Worm (Caenorhabditis elegans) whole organism, young adult: ENCODE data around the gene sms-2.

Source experiments
- B0035.1 ChIP-seq: sonication (generic microtip); optimal IDR thresholded peaks from 2 replicates; lab custom pipeline; 2016; ENCODE audit warnings: missing genetic modification characterization, mild to moderate bottlenecking, missing compliant biosample characterization, missing genotype, missing genetic modification reagents
- B0336.3 ChIP-seq: fragments of 200-800 bp; sonication (Bioruptor generic); IDR thresholded peaks from 2 replicates; pipeline ENCODE4 v1.3.6; 2022; ENCODE audit warnings: missing genetic modification characterization, missing compliant biosample characterization
- F37B4.10 ChIP-seq: fragments of 200-800 bp; sonication (Bioruptor generic); IDR thresholded peaks from 2 replicates; pipeline ENCODE4 v1.3.6; 2022; ENCODE audit warnings: missing genetic modification characterization, missing compliant biosample characterization
- F39B2.1 ChIP-seq: fragments of 200-800 bp; sonication (Bioruptor generic); IDR thresholded peaks from 2 replicates; pipeline ENCODE4 v1.3.6; 2022; ENCODE audit warnings: missing genetic modification reagents, missing genetic modification characterization, missing compliant biosample characterization
- F52B5.7 ChIP-seq: sonication (generic microtip); optimal IDR thresholded peaks from 2 replicates; lab custom pipeline; 2016; ENCODE audit warnings: mild to moderate bottlenecking, missing genetic modification characterization, missing compliant biosample characterization
- F55B11.4 ChIP-seq: sonication (generic microtip); optimal IDR thresholded peaks from 2 replicates; lab custom pipeline; 2016; ENCODE audit warnings: missing compliant biosample characterization, missing genetic modification characterization, borderline replicate concordance; ENCODE audit not compliant: insufficient read depth
- K11D2.4 ChIP-seq: fragments of 200-800 bp; sonication (Bioruptor generic); IDR thresholded peaks from 2 replicates; pipeline ENCODE4 v1.3.6; 2022; ENCODE audit warnings: missing genetic modification reagents, missing genetic modification characterization, missing compliant biosample characterization
- T07F8.4 ChIP-seq: sonication (generic microtip); optimal IDR thresholded peaks from 2 replicates; lab custom pipeline; 2016; ENCODE audit warnings: mild to moderate bottlenecking, missing genetic modification characterization, moderate library complexity, missing compliant biosample characterization
- T26A5.8 ChIP-seq: sonication (generic microtip); optimal IDR thresholded peaks from 2 replicates; lab custom pipeline; 2016; ENCODE audit warnings: missing genetic modification characterization, missing compliant biosample characterization
- Y67H2A.10 ChIP-seq: fragments of 200-800 bp; sonication (Bioruptor generic); conservative IDR thresholded peaks from 2 replicates; pipeline ENCODE4 v1.3.6; 2022; ENCODE audit warnings: missing genetic modification reagents, missing genetic modification characterization, missing compliant biosample characterization
- Y79H2A.3 ChIP-seq: fragments of 200-800 bp; sonication (Bioruptor generic); conservative IDR thresholded peaks from 2 replicates; pipeline ENCODE4 v1.3.6; 2022; ENCODE audit warnings: missing genetic modification reagents, missing genetic modification characterization, missing compliant biosample characterization
- aptf-2 ChIP-seq: fragments of 200-800 bp; sonication (Bioruptor generic); conservative IDR thresholded peaks from 2 replicates; pipeline ENCODE4 v1.3.6; 2022; ENCODE audit warnings: missing genetic modification reagents, missing genetic modification characterization, missing compliant biosample characterization
- atf-7 ChIP-seq: sonication (generic microtip); optimal IDR thresholded peaks from 2 replicates; lab custom pipeline; 2017; ENCODE audit warnings: mild to moderate bottlenecking, missing genetic modification characterization, missing compliant biosample characterization
- athp-1 ChIP-seq: sonication (generic microtip); optimal IDR thresholded peaks from 2 replicates; lab custom pipeline; 2017; ENCODE audit warnings: mild to moderate bottlenecking, missing genetic modification characterization, missing compliant biosample characterization
- bed-1 ChIP-seq: fragments of 200-800 bp; sonication (Bioruptor generic); IDR thresholded peaks from 2 replicates; pipeline ENCODE4 v1.3.6; 2022; ENCODE audit warnings: missing genetic modification reagents, missing genetic modification characterization, missing compliant biosample characterization
- cebp-1 ChIP-seq, 2 experiments: fragments of 200-800 bp in 1 of 2; sonication (Bioruptor generic) in 1 of 2; sonication (generic microtip) in 1 of 2; IDR thresholded peaks in 1 of 2; optimal IDR thresholded peaks in 1 of 2; 2 replicates each; pipeline versions ENCODE4 v1.3.6 to Lab custom; 2017 to 2022; ENCODE audit warnings: missing compliant biosample characterization in 2 of 2, missing genetic modification characterization in 2 of 2, mild to moderate bottlenecking in 1 of 2, missing genetic modification reagents in 1 of 2, moderate library complexity in 1 of 2
- ceh-100 ChIP-seq: fragments of 200-800 bp; sonication (Bioruptor generic); IDR thresholded peaks from 2 replicates; pipeline ENCODE4 v1.3.6; 2022; ENCODE audit warnings: missing genetic modification reagents, missing genetic modification characterization, missing compliant biosample characterization
- ceh-27 ChIP-seq: fragments of 200-800 bp; sonication (Bioruptor generic); optimal IDR thresholded peaks from 2 replicates; lab custom pipeline; 2018; ENCODE audit warnings: mild to moderate bottlenecking, missing genetic modification characterization, moderate library complexity, missing compliant biosample characterization
- ceh-79 ChIP-seq: sonication (generic microtip); optimal IDR thresholded peaks from 2 replicates; lab custom pipeline; 2017; ENCODE audit warnings: mild to moderate bottlenecking, missing genetic modification characterization, missing compliant biosample characterization
- ceh-91 ChIP-seq: fragments of 200-800 bp; sonication (Bioruptor generic); IDR thresholded peaks from 2 replicates; pipeline ENCODE4 v1.3.6; 2022; ENCODE audit warnings: missing genetic modification reagents, missing genetic modification characterization, missing compliant biosample characterization
- chd-7 ChIP-seq: sonication (generic microtip); optimal IDR thresholded peaks from 2 replicates; lab custom pipeline; 2016; ENCODE audit warnings: mild to moderate bottlenecking, missing genetic modification characterization, moderate library complexity, missing compliant biosample characterization
- die-1 ChIP-seq: sonication (generic microtip); optimal IDR thresholded peaks from 2 replicates; lab custom pipeline; 2016; ENCODE audit warnings: missing genotype, mild to moderate bottlenecking, missing genetic modification characterization, missing compliant biosample characterization
- dpl-1 ChIP-seq: fragments of 150-350 bp; optimal IDR thresholded peaks from 2 replicates; lab custom pipeline; 2014; ENCODE audit warnings: missing biosample characterization, missing genetic modification reagents, missing genetic modification characterization
- fkh-3 ChIP-seq: sonication (generic microtip); optimal IDR thresholded peaks from 2 replicates; lab custom pipeline; 2016; ENCODE audit warnings: mild to moderate bottlenecking, missing genetic modification characterization, missing compliant biosample characterization
- hlh-26 ChIP-seq: fragments of 200-800 bp; sonication (Bioruptor generic); conservative IDR thresholded peaks from 2 replicates; pipeline ENCODE4 v1.3.6; 2022; ENCODE audit warnings: missing genetic modification reagents, missing genetic modification characterization, missing compliant biosample characterization
- hsf-1 ChIP-seq: fragments of 200-800 bp; sonication (Bioruptor generic); IDR thresholded peaks from 2 replicates; pipeline ENCODE4 v1.3.6; 2022; ENCODE audit warnings: missing genetic modification reagents, missing genetic modification characterization, missing compliant biosample characterization
- lin-26 ChIP-seq: fragments of 200-800 bp; sonication (Bioruptor generic); IDR thresholded peaks from 2 replicates; pipeline ENCODE4 v1.3.6; 2022; ENCODE audit warnings: missing genetic modification reagents, missing genetic modification characterization, missing compliant biosample characterization
- lin-35 ChIP-seq, 3 experiments: fragments of 150-350 bp in 2 of 3; sonication (generic microtip) in 1 of 3; optimal IDR thresholded peaks; 2 replicates each; lab custom pipeline; 2014 to 2018; ENCODE audit warnings: missing biosample characterization in 3 of 3, missing genetic modification characterization in 3 of 3, missing genetic modification reagents in 3 of 3
- lin-40 ChIP-seq: sonication (generic microtip); optimal IDR thresholded peaks from 2 replicates; lab custom pipeline; 2016; ENCODE audit warnings: missing genetic modification characterization, mild to moderate bottlenecking, missing compliant biosample characterization, missing genotype, missing genetic modification reagents
- lin-54 ChIP-seq: fragments of 200-800 bp; sonication (Bioruptor generic); optimal IDR thresholded peaks from 2 replicates; lab custom pipeline; 2018; ENCODE audit warnings: mild to moderate bottlenecking, missing genetic modification characterization, missing compliant biosample characterization
- lir-1 ChIP-seq: fragments of 200-800 bp; sonication (Bioruptor generic); conservative IDR thresholded peaks from 2 replicates; pipeline ENCODE4 v1.3.6; 2022; ENCODE audit warnings: missing genetic modification reagents, missing genetic modification characterization, missing compliant biosample characterization
- mes-4 ChIP-seq: sonication (generic microtip); optimal IDR thresholded peaks from 2 replicates; lab custom pipeline; 2016; ENCODE audit warnings: missing genotype, missing genetic modification characterization, missing compliant biosample characterization
- nfya-1 ChIP-seq: sonication (generic microtip); optimal IDR thresholded peaks from 2 replicates; lab custom pipeline; 2017; ENCODE audit warnings: antibody characterized with exemption, missing compliant biosample characterization, missing genetic modification characterization, borderline replicate concordance; ENCODE audit not compliant: insufficient read depth
- nhr-120 ChIP-seq: fragments of 200-800 bp; sonication (Bioruptor generic); IDR thresholded peaks from 2 replicates; pipeline ENCODE4 v1.3.6; 2022; ENCODE audit warnings: missing genetic modification characterization, missing compliant biosample characterization
- pbrm-1 ChIP-seq: fragments of 200-800 bp; sonication (Bioruptor generic); IDR thresholded peaks from 2 replicates; pipeline ENCODE4 v1.3.6; 2022; ENCODE audit warnings: missing genetic modification reagents, missing genetic modification characterization, missing compliant biosample characterization
- tlf-1 ChIP-seq: fragments of 200-800 bp; sonication (Bioruptor generic); optimal IDR thresholded peaks from 2 replicates; lab custom pipeline; 2018; ENCODE audit warnings: mild to moderate bottlenecking, missing genetic modification characterization, missing compliant biosample characterization
- zfh-2 ChIP-seq: fragments of 200-800 bp; sonication (Bioruptor generic); conservative IDR thresholded peaks from 2 replicates; pipeline ENCODE4 v1.3.6; 2022; ENCODE audit warnings: missing genetic modification reagents, missing genetic modification characterization, missing compliant biosample characterization
- zim-3 ChIP-seq: sonication (generic microtip); optimal IDR thresholded peaks from 2 replicates; lab custom pipeline; 2017; ENCODE audit warnings: mild to moderate bottlenecking, missing genetic modification characterization, moderate library complexity, missing compliant biosample characterization
- ztf-18 ChIP-seq: sonication (generic microtip); optimal IDR thresholded peaks from 2 replicates; lab custom pipeline; 2016; ENCODE audit warnings: missing genotype, mild to moderate bottlenecking, missing genetic modification characterization, missing compliant biosample characterization

Gene sms-2

ce11 chrX:915510-915909 lies 33.2 kb downstream of the sms-2 start, which contains the start of gene sel-12:
TSS of gene sel-12 (plus strand) at chrX:915867.
- TF ChIP-seq lir-1 (GFP tag; lab: Robert Waterston, UW), result no peak
- TF ChIP-seq F52B5.7, result no peak
- TF ChIP-seq T07F8.4 (tag; lab: Kevin White, UChicago), result no peak
- no peak for TF ChIP-seq cebp-1 (GFP tag; IDR thresholded peaks at IDR 0.05; lab: Robert Waterston, UW)
- no peak for TF ChIP-seq cebp-1 (tag; optimal IDR thresholded peaks at IDR 0.05; lab: Kevin White, UChicago)
- no peak for TF ChIP-seq Y79H2A.3 (GFP tag; lab: Robert Waterston, UW)
- no peak for TF ChIP-seq T26A5.8 (tag; lab: Kevin White, UChicago)
- TF ChIP-seq ceh-79, result no peak
- TF ChIP-seq pbrm-1, result no peak
- TF ChIP-seq tlf-1 (GFP tag; lab: Kevin White, UChicago), result no peak
- no peak for TF ChIP-seq hsf-1 (GFP tag; lab: Robert Waterston, UW)
- no peak for TF ChIP-seq mes-4 (tag; lab: Kevin White, UChicago)
- no peak for TF ChIP-seq zfh-2 (GFP tag; lab: Robert Waterston, UW)
- TF ChIP-seq, all 124 proteins: peak for 0

DNA sequence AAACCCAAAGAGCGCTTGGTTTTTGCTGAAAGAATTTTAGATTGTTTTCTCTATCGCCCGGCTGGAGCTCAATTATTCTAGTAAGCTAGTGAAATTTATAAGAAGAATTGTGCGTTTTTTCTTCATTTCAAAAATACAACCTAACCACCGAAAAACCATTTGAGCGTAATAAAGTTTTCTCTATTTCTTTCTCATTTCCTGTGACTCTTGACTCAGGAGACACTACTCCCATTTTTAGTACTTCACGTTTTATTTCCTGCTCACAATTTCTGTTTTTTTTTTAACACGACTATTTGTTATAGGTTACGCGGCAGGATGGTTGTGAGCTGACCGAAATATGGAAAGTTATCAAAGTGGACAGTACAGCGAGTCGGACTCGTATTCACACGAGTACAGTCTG lies 35.7 kb downstream of the sms-2 start, which contains the start of gene F35H12.6:
TSS of gene F35H12.6 (plus strand) at position 301 of the 400 bp plus-strand sequence.
- no peak for TF ChIP-seq lin-40 (tag; lab: Kevin White, UChicago)
- no peak for TF ChIP-seq athp-1 (tag; lab: Kevin White, UChicago)
- TF ChIP-seq ceh-27 (GFP tag; lab: Kevin White, UChicago), result no peak
- TF ChIP-seq fkh-3 (tag; lab: Kevin White, UChicago), result no peak
- no peak for TF ChIP-seq lin-26 (GFP tag; lab: Robert Waterston, UW)
- no peak for TF ChIP-seq ceh-100 (GFP tag; lab: Robert Waterston, UW)
- TF ChIP-seq hlh-26, result no peak
- TF ChIP-seq cebp-1 (GFP tag; IDR thresholded peaks at IDR 0.05; lab: Robert Waterston, UW), result no peak
- no peak for TF ChIP-seq cebp-1 (tag; optimal IDR thresholded peaks at IDR 0.05; lab: Kevin White, UChicago)
- TF ChIP-seq aptf-2 (GFP tag; lab: Robert Waterston, UW), result no peak
- no peak for TF ChIP-seq bed-1 (GFP tag; lab: Robert Waterston, UW)

DNA sequence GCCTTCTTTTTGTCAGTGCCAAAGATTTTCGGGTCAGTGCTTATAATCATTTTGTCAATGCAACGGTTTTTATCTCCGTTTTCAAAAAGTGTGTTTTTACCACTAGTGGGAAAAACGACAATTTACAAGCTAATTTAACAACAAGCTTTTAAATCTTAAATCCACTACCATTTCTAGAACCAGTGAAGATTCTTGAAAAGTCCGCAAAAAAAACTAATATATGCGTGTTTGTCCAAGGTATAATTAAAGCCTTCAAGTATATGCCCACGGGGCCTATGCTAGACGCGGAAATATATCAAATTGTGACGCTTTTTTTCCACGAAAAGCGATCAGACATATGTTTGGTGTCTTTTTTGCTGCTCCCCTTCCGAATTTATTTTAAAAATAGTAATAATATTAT lies 36.1 kb downstream of the sms-2 start:
- TF ChIP-seq F37B4.10 (GFP tag; lab: Robert Waterston, UW) (no peak), chd-7 (tag; lab: Kevin White, UChicago) (no peak), die-1 (tag; lab: Kevin White, UChicago) (no peak), K11D2.4 (GFP tag; lab: Robert Waterston, UW) (no peak), ceh-100 (GFP tag; lab: Robert Waterston, UW) (no peak), lin-35 (GFP tag; optimal IDR thresholded peaks at IDR 0.05; lab: Kevin White, UChicago) (no peak), zfh-2 (GFP tag; lab: Robert Waterston, UW) (no peak), B0336.3 (GFP tag; lab: Robert Waterston, UW) (no peak), lin-54 (GFP tag; lab: Kevin White, UChicago) (no peak), F55B11.4 (no peak), nhr-120 (GFP tag; lab: Robert Waterston, UW) (no peak), Y67H2A.10 (GFP tag; lab: Robert Waterston, UW) (no peak), B0035.1 (tag; lab: Kevin White, UChicago) (no peak), ceh-91 (GFP tag; lab: Robert Waterston, UW) (no peak), ztf-18 (tag; lab: Kevin White, UChicago) (no peak), dpl-1 (no peak), nfya-1 (tag; lab: Kevin White, UChicago) (no peak), zim-3 (tag; lab: Kevin White, UChicago) (no peak), F39B2.1 (GFP tag; lab: Robert Waterston, UW) (no peak), atf-7 (no peak)
